Fruit fly (Drosophila melanogaster) S2 (cell line): Measurements from ENCODE around the gene 5-HT2A.

Experiments used
- CG8478 ChIP-seq: fragments of >200 bp; optimal IDR thresholded peaks from 2 replicates; lab custom pipeline; 2018
- CTCF ChIP-seq, 2 experiments: fragments of >200 bp; optimal IDR thresholded peaks; 2 replicates each; lab custom pipeline; 2018

DNA sequence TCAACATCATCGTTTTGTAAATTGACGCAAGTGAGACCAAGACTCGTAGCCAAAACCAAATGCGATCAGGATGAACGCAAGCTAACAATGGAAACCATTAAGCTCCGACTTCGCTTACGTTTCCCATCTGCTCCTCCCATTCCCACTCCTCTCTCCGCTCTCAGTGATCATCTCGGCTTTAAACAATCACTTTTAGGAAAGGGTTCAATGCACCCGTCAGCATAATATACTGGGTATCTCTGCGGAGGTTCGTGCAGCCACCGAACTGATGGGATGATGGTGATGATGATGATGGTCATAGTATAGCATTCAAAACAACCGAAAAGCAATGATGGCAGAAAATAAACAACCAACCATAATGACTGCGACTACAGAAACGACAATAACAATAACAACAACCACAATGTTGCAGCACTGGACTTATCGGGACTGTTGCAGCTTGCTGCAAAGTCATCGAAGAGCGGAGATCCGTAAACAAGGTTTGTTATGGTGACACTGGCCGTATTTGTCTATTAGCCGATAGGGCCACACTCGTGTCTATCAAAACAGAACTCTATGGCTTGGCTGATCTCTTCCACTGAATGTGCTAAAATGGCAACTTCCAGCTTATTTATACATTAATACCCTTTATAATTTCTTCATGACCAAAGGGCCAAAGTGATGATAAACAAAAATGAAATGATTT is 64.5 kb downstream of the 5-HT2A start:
- no peak for TF ChIP-seq CG8478 (lab: Kevin White, UChicago)
- no peak for TF ChIP-seq CTCF (optimal IDR thresholded peaks at IDR 0.05; lab: Kevin White, UChicago)
